Fruit fly (Drosophila melanogaster) whole organism, embryonic: ENCODE measurements around the gene PGRP-LA.

Source experiments
- Asciz ChIP-seq: fragments of 200-800 bp; sonication (Bioruptor generic); optimal IDR thresholded peaks from 2 replicates; lab custom pipeline; 2017; ENCODE audit warnings: missing biosample characterization, mild to moderate bottlenecking, missing genetic modification characterization, missing genetic modification reagents
- Atf-2 ChIP-seq: fragments of 200-800 bp; sonication (Bioruptor generic); optimal IDR thresholded peaks from 2 replicates; lab custom pipeline; 2016; ENCODE audit warnings: missing biosample characterization, missing genetic modification characterization
- C15 ChIP-seq: fragments of 200-800 bp; sonication (Bioruptor generic); IDR thresholded peaks from 3 replicates; pipeline ENCODE4 v1.3.6; 2022; ENCODE audit warnings: missing biosample characterization, missing genetic modification characterization
- CG10565 ChIP-seq: fragments of 200-800 bp; sonication (Bioruptor generic); optimal IDR thresholded peaks from 3 replicates; lab custom pipeline; 2016; ENCODE audit warnings: missing biosample characterization, mild to moderate bottlenecking, missing genetic modification characterization
- CG10959 ChIP-seq: fragments of 200-800 bp; sonication (Bioruptor generic); IDR thresholded peaks from 2 replicates; pipeline ENCODE4 v1.3.6; 2022; ENCODE audit warnings: missing biosample characterization, missing genetic modification characterization
- CG12104 ChIP-seq: fragments of 200-800 bp; sonication (Bioruptor generic); optimal IDR thresholded peaks from 3 replicates; lab custom pipeline; 2016; ENCODE audit warnings: missing biosample characterization, missing genetic modification characterization
- CG17186 ChIP-seq: fragments of 200-800 bp; sonication (Bioruptor generic); optimal IDR thresholded peaks from 3 replicates; lab custom pipeline; 2017; ENCODE audit warnings: missing biosample characterization, missing genetic modification reagents, missing genetic modification characterization
- CG17359 ChIP-seq: fragments of 200-800 bp; sonication (Bioruptor generic); optimal IDR thresholded peaks from 3 replicates; lab custom pipeline; 2018; ENCODE audit warnings: missing biosample characterization, mild to moderate bottlenecking, missing genetic modification characterization, moderate library complexity
- CG17361 ChIP-seq: fragments of 200-800 bp; sonication (Bioruptor generic); IDR thresholded peaks from 3 replicates; pipeline ENCODE4 v1.3.6; 2022; ENCODE audit warnings: missing biosample characterization, missing genetic modification characterization
- CG17802 ChIP-seq: fragments of 200-800 bp; sonication (Bioruptor generic); optimal IDR thresholded peaks from 2 replicates; lab custom pipeline; 2018; ENCODE audit warnings: missing biosample characterization, mild to moderate bottlenecking, missing genetic modification characterization, moderate library complexity
- CG1832 ChIP-seq: fragments of 200-800 bp; sonication (Bioruptor generic); optimal IDR thresholded peaks from 2 replicates; lab custom pipeline; 2017; ENCODE audit warnings: missing biosample characterization, mild to moderate bottlenecking, missing genetic modification characterization, inconsistent platforms
- CG18764 ChIP-seq: fragments of 200-800 bp; sonication (Bioruptor generic); optimal IDR thresholded peaks from 3 replicates; lab custom pipeline; 2016; ENCODE audit warnings: missing biosample characterization, missing genetic modification characterization
- CG31365 ChIP-seq: fragments of 200-800 bp; sonication (Bioruptor generic); optimal IDR thresholded peaks from 2 replicates; lab custom pipeline; 2018; ENCODE audit warnings: missing biosample characterization, mild to moderate bottlenecking, missing genetic modification characterization
- CG3838 ChIP-seq: fragments of 200-800 bp; sonication (Bioruptor generic); optimal IDR thresholded peaks from 3 replicates; lab custom pipeline; 2016; ENCODE audit warnings: missing biosample characterization, missing genetic modification characterization
- CG4617 ChIP-seq: fragments of 200-800 bp; sonication (Bioruptor generic); optimal IDR thresholded peaks from 3 replicates; lab custom pipeline; 2016; ENCODE audit warnings: missing biosample characterization, missing genetic modification characterization, borderline replicate concordance
- CG4707 ChIP-seq: fragments of 200-800 bp; sonication (Bioruptor generic); optimal IDR thresholded peaks from 2 replicates; lab custom pipeline; 2018; ENCODE audit warnings: missing biosample characterization, mild to moderate bottlenecking, missing genetic modification characterization, moderate library complexity
- CG6175 ChIP-seq: fragments of 200-800 bp; sonication (Bioruptor generic); IDR thresholded peaks from 3 replicates; pipeline ENCODE4 v1.3.6; 2022; ENCODE audit warnings: missing biosample characterization, missing genetic modification characterization
- CG7839 ChIP-seq: fragments of 200-800 bp; sonication (Bioruptor generic); optimal IDR thresholded peaks from 3 replicates; lab custom pipeline; 2018; ENCODE audit warnings: missing biosample characterization, mild to moderate bottlenecking, missing genetic modification characterization, moderate library complexity
- CG8478 ChIP-seq: fragments of >200 bp; optimal IDR thresholded peaks from 2 replicates; lab custom pipeline; 2018
- Doc2 ChIP-seq: fragments of 200-800 bp; sonication (Bioruptor generic); IDR thresholded peaks from 2 replicates; pipeline ENCODE4 v1.3.6; 2022; ENCODE audit warnings: missing biosample characterization, missing genetic modification characterization
- Ets97D ChIP-seq: fragments of 200-800 bp; sonication (Bioruptor generic); optimal IDR thresholded peaks from 3 replicates; lab custom pipeline; 2016; ENCODE audit warnings: missing biosample characterization, missing genetic modification characterization
- HLH4C ChIP-seq: fragments of 200-800 bp; sonication (Bioruptor generic); IDR thresholded peaks from 3 replicates; pipeline ENCODE4 v1.3.6; 2022; ENCODE audit warnings: missing biosample characterization, missing genetic modification characterization; ENCODE audit not compliant: partially characterized antibody
- HLHmδ ChIP-seq: fragments of 200-800 bp; sonication (Bioruptor generic); optimal IDR thresholded peaks from 2 replicates; lab custom pipeline; 2018; ENCODE audit warnings: missing biosample characterization, mild to moderate bottlenecking, missing genetic modification characterization, moderate library complexity
- Hr39 ChIP-seq: fragments of >200 bp; optimal IDR thresholded peaks from 2 replicates; lab custom pipeline; 2017
- Hsf ChIP-seq: fragments of 200-800 bp; sonication (Bioruptor generic); optimal IDR thresholded peaks from 3 replicates; lab custom pipeline; 2016; ENCODE audit warnings: missing biosample characterization, missing genetic modification characterization
- Lpt ChIP-seq: fragments of >200 bp; optimal IDR thresholded peaks from 2 replicates; lab custom pipeline; 2018; ENCODE audit warnings: missing biosample characterization, missing genetic modification characterization
- MBD-R2 ChIP-seq: fragments of 200-800 bp; sonication (Bioruptor generic); IDR thresholded peaks from 2 replicates; pipeline ENCODE4 v1.3.6; 2022; ENCODE audit warnings: missing biosample characterization, missing genetic modification characterization
- Ssrp ChIP-seq: fragments of 200-800 bp; sonication (Bioruptor generic); optimal IDR thresholded peaks from 2 replicates; lab custom pipeline; 2018; ENCODE audit warnings: missing biosample characterization, mild to moderate bottlenecking, missing genetic modification characterization, moderate library complexity
- Stat92E ChIP-seq, 3 experiments: fragments of >200 bp in 2 of 3; fragments of 200-800 bp in 1 of 3; sonication (Bioruptor generic) in 1 of 3; optimal IDR thresholded peaks; 2 replicates each; lab custom pipeline; 2017 to 2019; ENCODE audit warnings: missing biosample characterization in 3 of 3, missing genetic modification characterization in 3 of 3, mild to moderate bottlenecking in 1 of 3, moderate library complexity in 1 of 3
- Usf ChIP-seq: fragments of 200-800 bp; sonication (Bioruptor generic); optimal IDR thresholded peaks from 2 replicates; lab custom pipeline; 2017; ENCODE audit warnings: missing genotype, missing biosample characterization, missing genetic modification characterization
- al ChIP-seq: fragments of 200-800 bp; sonication (Bioruptor generic); IDR thresholded peaks from 2 replicates; pipeline ENCODE4 v1.3.6; 2022; ENCODE audit warnings: missing biosample characterization, missing genetic modification characterization
- chinmo ChIP-seq: fragments of 200-800 bp; sonication (Bioruptor generic); IDR thresholded peaks from 4 replicates; pipeline ENCODE4 v1.3.6; 2022; ENCODE audit warnings: missing biosample characterization, missing genetic modification characterization; ENCODE audit not compliant: partially characterized antibody
- crol ChIP-seq: fragments of 200-800 bp; sonication (Bioruptor generic); IDR thresholded peaks from 2 replicates; pipeline ENCODE4 v1.3.6; 2022; ENCODE audit warnings: missing biosample characterization, missing genetic modification characterization
- cwo ChIP-seq: fragments of 200-800 bp; sonication (Bioruptor generic); optimal IDR thresholded peaks from 3 replicates; lab custom pipeline; 2017; ENCODE audit warnings: missing biosample characterization, missing genetic modification characterization, mild to moderate bottlenecking, moderate library complexity, missing genetic modification reagents
- en ChIP-seq: fragments of 200-800 bp; sonication (Bioruptor generic); optimal IDR thresholded peaks from 2 replicates; lab custom pipeline; 2016; ENCODE audit warnings: missing biosample characterization, missing genetic modification characterization
- gsb-n ChIP-seq: fragments of 200-800 bp; sonication (Bioruptor generic); optimal IDR thresholded peaks from 3 replicates; lab custom pipeline; 2018; ENCODE audit warnings: missing biosample characterization, mild to moderate bottlenecking, missing genetic modification characterization
- hbn ChIP-seq: fragments of 200-800 bp; sonication (Bioruptor generic); IDR thresholded peaks from 2 replicates; pipeline ENCODE4 v1.3.6; 2022; ENCODE audit warnings: missing biosample characterization, missing genetic modification characterization; ENCODE audit not compliant: partially characterized antibody
- her ChIP-seq: fragments of 200-800 bp; sonication (Bioruptor generic); optimal IDR thresholded peaks from 2 replicates; lab custom pipeline; 2016; ENCODE audit warnings: missing biosample characterization, missing genetic modification characterization
- klu ChIP-seq: fragments of 200-800 bp; sonication (Bioruptor generic); IDR thresholded peaks from 2 replicates; pipeline ENCODE4 v1.3.6; 2022; ENCODE audit warnings: missing biosample characterization, missing genetic modification characterization
- lola ChIP-seq, 3 experiments: fragments of >200 bp in 2 of 3; fragments of 200-800 bp in 1 of 3; sonication (Bioruptor generic) in 1 of 3; optimal IDR thresholded peaks; 2 replicates each; lab custom pipeline; 2017 to 2019; ENCODE audit warnings: missing biosample characterization in 3 of 3, missing genetic modification characterization in 3 of 3, mild to moderate bottlenecking in 1 of 3, moderate library complexity in 1 of 3
- mld ChIP-seq: fragments of 200-800 bp; sonication (Bioruptor generic); IDR thresholded peaks from 3 replicates; pipeline ENCODE4 v1.3.6; 2022; ENCODE audit warnings: missing biosample characterization, missing genetic modification characterization; ENCODE audit not compliant: partially characterized antibody
- p53 ChIP-seq: fragments of 200-800 bp; sonication (Bioruptor generic); optimal IDR thresholded peaks from 2 replicates; lab custom pipeline; 2016; ENCODE audit warnings: missing biosample characterization, missing genetic modification characterization
- pros ChIP-seq: fragments of 200-800 bp; sonication (Bioruptor generic); optimal IDR thresholded peaks from 3 replicates; lab custom pipeline; 2019; ENCODE audit warnings: missing biosample characterization, mild to moderate bottlenecking, missing genetic modification characterization, moderate library complexity
- ro ChIP-seq: fragments of 200-800 bp; sonication (Bioruptor generic); IDR thresholded peaks from 2 replicates; pipeline ENCODE4 v1.3.6; 2022; ENCODE audit warnings: missing biosample characterization, missing genetic modification characterization
- slbo ChIP-seq: fragments of 200-800 bp; sonication (Bioruptor generic); IDR thresholded peaks from 2 replicates; pipeline ENCODE4 v1.3.6; 2022; ENCODE audit warnings: missing biosample characterization, missing genetic modification characterization
- tap ChIP-seq: fragments of 200-800 bp; optimal IDR thresholded peaks from 3 replicates; lab custom pipeline; 2019; ENCODE audit warnings: missing biosample characterization, mild to moderate bottlenecking, missing genetic modification characterization, moderate library complexity
- tup ChIP-seq: fragments of 200-800 bp; sonication (Bioruptor generic); optimal IDR thresholded peaks from 2 replicates; lab custom pipeline; 2016; ENCODE audit warnings: missing biosample characterization, mild to moderate bottlenecking, missing genetic modification characterization, moderate library complexity
- tx ChIP-seq: fragments of 200-800 bp; sonication (Bioruptor generic); optimal IDR thresholded peaks from 2 replicates; lab custom pipeline; 2016; ENCODE audit warnings: missing biosample characterization, missing genetic modification characterization
- unc-4 ChIP-seq: fragments of 200-800 bp; sonication (Bioruptor generic); IDR thresholded peaks from 2 replicates; pipeline ENCODE4 v1.3.6; 2022; ENCODE audit warnings: missing biosample characterization, missing genetic modification characterization; ENCODE audit not compliant: partially characterized antibody
- vfl ChIP-seq: fragments of 200-800 bp; sonication (Bioruptor generic); optimal IDR thresholded peaks from 2 replicates; lab custom pipeline; 2016; ENCODE audit warnings: missing biosample characterization, missing genetic modification characterization
- wdn ChIP-seq: fragments of 200-800 bp; sonication (Bioruptor generic); IDR thresholded peaks from 2 replicates; pipeline ENCODE4 v1.3.6; 2022; ENCODE audit warnings: missing biosample characterization, missing genetic modification characterization

The PGRP-LA gene

DNA sequence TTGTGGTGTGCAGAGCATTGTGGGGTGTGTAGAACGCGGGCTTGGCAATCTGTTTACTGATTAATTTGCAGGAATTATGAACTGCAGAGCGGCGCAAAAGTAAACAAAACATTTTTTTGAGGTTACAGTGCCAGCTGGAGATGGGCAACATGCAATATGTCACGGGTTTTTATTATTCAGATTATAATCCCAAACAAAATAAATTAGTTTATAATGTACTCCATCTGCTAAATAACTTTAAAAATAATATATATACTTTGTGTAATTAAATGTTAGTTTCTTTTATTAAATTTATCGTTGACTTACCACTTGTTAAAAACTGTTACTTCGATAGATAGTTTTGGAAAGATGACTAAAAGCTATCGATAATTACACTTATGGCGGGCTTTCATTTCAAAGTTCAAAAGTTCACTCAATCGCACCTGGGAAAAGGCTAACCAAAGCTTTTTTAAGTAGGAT is 36.8 kb downstream of the PGRP-LA start, which contains the start of gene Fdx1 (continued):
- no peak for TF ChIP-seq CG3838 (GFP tag; lab: Kevin White, UChicago)
- TF ChIP-seq Atf-2 (GFP tag; lab: Kevin White, UChicago), result no peak
- no peak for TF ChIP-seq tup (GFP tag; lab: Kevin White, UChicago)
- no peak for TF ChIP-seq Stat92E (GFP tag; optimal IDR thresholded peaks at IDR 0.05; lab: Kevin White, UChicago)
- no peak for TF ChIP-seq her
- no peak for TF ChIP-seq Usf (GFP tag; lab: Kevin White, UChicago)
- TF ChIP-seq gsb-n (tag; lab: Kevin White, UChicago), result peak; percentile 19
- peak; percentile 74 for TF ChIP-seq slbo (GFP tag; lab: Robert Waterston, UW)
- no peak for TF ChIP-seq chinmo (GFP tag; lab: Robert Waterston, UW)
- TF ChIP-seq CG17359 (tag; lab: Kevin White, UChicago), result no peak
- peak in 1 of 3 experiments; percentile 14 for TF ChIP-seq lola (GFP tag; optimal IDR thresholded peaks at IDR 0.05; lab: Kevin White, UChicago)
- TF ChIP-seq CG10959 (GFP tag; lab: Robert Waterston, UW), result no peak
- TF ChIP-seq crol (GFP tag; lab: Robert Waterston, UW), result no peak
- TF ChIP-seq CG7839 (tag; lab: Kevin White, UChicago), result peak; percentile 32
- TF ChIP-seq CG6175, result no peak
- peak; percentile 21 for TF ChIP-seq CG18764 (GFP tag; lab: Kevin White, UChicago)
- TF ChIP-seq p53 (GFP tag; lab: Kevin White, UChicago), result no peak
- TF ChIP-seq hbn (GFP tag; lab: Robert Waterston, UW), result peak; percentile 59
- no peak for TF ChIP-seq mld (GFP tag; lab: Robert Waterston, UW)
- TF ChIP-seq MBD-R2 (GFP tag; lab: Robert Waterston, UW), result peak; percentile 70
- no peak for TF ChIP-seq ro (GFP tag; lab: Robert Waterston, UW)
- TF ChIP-seq en, result no peak
- TF ChIP-seq Ssrp (tag; lab: Kevin White, UChicago), result no peak
- TF ChIP-seq Ets97D (GFP tag; lab: Kevin White, UChicago), result no peak
- TF ChIP-seq CG17361 (GFP tag; lab: Robert Waterston, UW), result 0 out of 3 replicates have a peak, but pooled peaks have one; percentile 48
- TF ChIP-seq HLHmδ (GFP tag; lab: Kevin White, UChicago), result no peak
- no peak for TF ChIP-seq CG17186 (GFP tag; lab: Kevin White, UChicago)
- TF ChIP-seq tx (GFP tag; lab: Kevin White, UChicago), result no peak
- TF ChIP-seq Asciz (GFP tag; lab: Kevin White, UChicago), result no peak
- no peak for TF ChIP-seq klu (GFP tag; lab: Robert Waterston, UW)
- TF ChIP-seq Lpt (GFP tag; lab: Kevin White, UChicago), result no peak
- no peak for TF ChIP-seq CG8478 (lab: Kevin White, UChicago)
- no peak for TF ChIP-seq CG4707 (GFP tag; lab: Kevin White, UChicago)
- TF ChIP-seq Doc2 (GFP tag; lab: Robert Waterston, UW), result no peak
- TF ChIP-seq C15, result no peak
- TF ChIP-seq Hr39 (lab: Kevin White, UChicago), result no peak
- TF ChIP-seq HLH4C, result peak; percentile 73
- TF ChIP-seq CG4617 (GFP tag; lab: Kevin White, UChicago), result no peak
- no peak for TF ChIP-seq tap (tag; lab: Kevin White, UChicago)
- no peak for TF ChIP-seq pros (GFP tag; lab: Kevin White, UChicago)
- peak; percentile 12; the same call in 1 of the 2 replicates for TF ChIP-seq al (GFP tag; lab: Robert Waterston, UW)
- peak; percentile 4 for TF ChIP-seq cwo (GFP tag; lab: Kevin White, UChicago)
- no peak for TF ChIP-seq wdn
- no peak for TF ChIP-seq CG10565 (GFP tag; lab: Kevin White, UChicago)
- TF ChIP-seq vfl (GFP tag; lab: Kevin White, UChicago), result no peak
- no peak for TF ChIP-seq CG1832 (GFP tag; lab: Kevin White, UChicago)
- TF ChIP-seq CG17802, result no peak
- TF ChIP-seq Hsf (GFP tag; lab: Kevin White, UChicago), result peak; percentile 8
- no peak for TF ChIP-seq CG12104 (GFP tag; lab: Kevin White, UChicago)
- peak; percentile 70 for TF ChIP-seq unc-4
- no peak for TF ChIP-seq CG31365
